Worm (Caenorhabditis elegans): Measurements from ENCODE around the gene ptp-2.
"Not testable (repeated sequence)": the region's sequence is repeated elsewhere in the genome, so short reads cannot be mapped to it uniquely, and the experiment has no call there.

DNA sequence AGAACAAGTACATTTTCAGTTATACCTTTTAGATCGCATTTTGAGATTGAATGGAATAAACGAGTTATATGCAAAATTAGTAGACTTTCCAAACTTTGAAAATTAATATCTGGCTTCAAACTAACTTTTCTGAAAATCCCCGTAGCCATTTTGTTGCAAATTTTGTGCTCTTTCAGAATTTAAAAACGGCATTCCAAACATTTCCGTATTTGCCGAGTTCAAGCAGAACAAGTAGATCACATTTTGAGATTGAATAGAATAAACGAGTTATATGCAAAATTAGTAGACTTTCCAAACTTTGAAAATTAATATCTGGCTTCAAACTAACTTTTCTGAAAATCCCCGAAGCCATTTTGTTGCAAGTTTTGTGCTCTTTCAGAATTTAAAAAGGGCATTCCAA lies 41.9 kb upstream of the ptp-2 start, which contains the start of gene F55C12.2:
- not testable (repeated sequence) for TF ChIP-seq F37D6.2 (tag; optimal IDR thresholded peaks at IDR 0.05); dmd-6 (GFP tag; IDR thresholded peaks at IDR 0.05)
